Worm (Caenorhabditis elegans): ENCODE data around the gene odr-1.

The odr-1 gene

DNA sequence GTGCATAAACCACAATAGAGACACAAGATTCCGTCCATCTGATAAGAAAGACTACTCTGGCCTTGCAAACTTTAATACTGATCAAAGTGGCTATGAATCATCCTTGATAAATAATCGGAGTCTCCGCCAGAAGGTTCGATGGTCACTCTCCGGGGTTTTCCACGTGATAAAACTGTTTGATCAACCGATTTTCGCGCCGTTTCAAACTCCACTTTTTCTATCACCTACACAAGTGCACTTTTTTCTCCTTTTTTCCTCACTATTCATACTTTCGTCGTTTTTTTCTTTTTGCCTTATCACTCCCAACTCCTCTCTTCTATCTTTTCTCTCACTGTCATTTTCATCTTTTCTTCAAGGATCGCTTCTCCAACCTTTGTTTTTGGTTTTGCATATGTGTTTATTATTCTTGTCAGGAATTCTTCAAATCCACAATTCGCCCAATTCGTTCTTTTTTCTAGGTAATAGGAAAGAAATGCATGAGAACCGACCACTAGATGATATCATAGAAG is 22.1 kb downstream of the odr-1 start, which contains the start of gene F18H3.4:
Gene F18H3.4, plus strand, starts transcription at position 459 of the 509 bp plus-strand sequence.
- peak; percentile 27 for TF ChIP-seq elt-2 (tag; optimal IDR thresholded peaks at IDR 0.05)
- TF ChIP-seq pqm-1 (tag; optimal IDR thresholded peaks at IDR 0.05) = peak; percentile 1
- no peak for TF ChIP-seq eyg-1 (tag; optimal IDR thresholded peaks at IDR 0.05)

DNA sequence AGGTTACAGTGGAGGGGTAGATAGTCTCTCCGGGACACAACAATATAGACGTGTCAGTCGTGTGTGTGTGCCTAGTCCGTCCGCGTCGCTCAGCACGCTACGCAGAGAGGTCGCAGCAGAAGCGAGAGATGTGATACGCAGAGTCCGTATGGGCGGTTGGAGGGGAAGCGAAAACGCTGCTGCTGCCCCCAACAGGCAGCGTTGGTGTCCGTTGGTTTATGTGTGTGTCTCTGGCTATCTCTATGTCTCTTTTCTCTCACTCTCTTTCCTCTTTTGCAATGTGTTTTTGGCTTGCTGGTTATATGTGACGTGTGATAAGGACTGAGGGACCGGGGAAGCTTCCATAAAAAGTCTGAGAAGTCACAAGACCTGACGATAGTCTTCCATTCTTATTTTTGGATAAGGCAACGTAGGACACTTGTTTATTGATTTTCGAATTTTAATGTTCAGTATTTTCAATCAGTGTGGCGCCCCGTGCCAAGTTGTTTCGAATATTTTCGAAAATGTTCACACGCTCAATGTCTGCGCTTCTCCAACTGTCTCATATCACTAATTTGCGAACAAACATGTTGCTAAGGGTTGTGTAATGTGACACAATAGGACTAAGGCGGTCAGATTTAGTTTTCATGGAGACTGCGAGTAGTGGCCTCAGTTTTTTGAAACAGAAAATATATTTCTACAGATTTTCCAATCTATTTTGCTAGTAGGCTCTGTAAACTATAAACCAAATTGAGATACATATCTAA is 23.3 kb downstream of the odr-1 start, which contains the start of gene pab-2:
Gene pab-2, minus strand, starts transcription at position 69 of the 746 bp plus-strand sequence.
- TF ChIP-seq Y22D7AL.16 (tag; optimal IDR thresholded peaks at IDR 0.05) (no peak), ceh-19 (GFP tag; optimal IDR thresholded peaks at IDR 0.05) (peak; percentile 10), rnt-1 (tag; optimal IDR thresholded peaks at IDR 0.05) (peak; percentile 61), pqm-1 (tag; optimal IDR thresholded peaks at IDR 0.05) (peak; percentile 65), ref-2 (tag; optimal IDR thresholded peaks at IDR 0.05) (peak; percentile 80), pros-1 (tag; optimal IDR thresholded peaks at IDR 0.05) (peak; percentile 76), ceh-2 (tag; optimal IDR thresholded peaks at IDR 0.05) (no peak), dmd-4 (tag; optimal IDR thresholded peaks at IDR 0.05; ENCODE audit: borderline replicate concordance) (no peak), ceh-22 (tag; optimal IDR thresholded peaks at IDR 0.05) (no peak), hlh-6 (tag; optimal IDR thresholded peaks at IDR 0.05) (no peak), F13H6.1 (tag; optimal IDR thresholded peaks at IDR 0.05) (peak; percentile 31), che-1 (tag; optimal IDR thresholded peaks at IDR 0.05) (no peak), C38D4.7 (GFP tag; optimal IDR thresholded peaks at IDR 0.05) (no peak), sox-4 (tag; optimal IDR thresholded peaks at IDR 0.05) (peak; percentile 38), tbx-7 (tag; optimal IDR thresholded peaks at IDR 0.05) (no peak), ceh-6 (GFP tag; optimal IDR thresholded peaks at IDR 0.05) (peak; percentile 26), ztf-16 (tag; optimal IDR thresholded peaks at IDR 0.05) (no peak), madf-2 (tag; optimal IDR thresholded peaks at IDR 0.05) (peak; percentile 21), nfya-1 (tag; optimal IDR thresholded peaks at IDR 0.05) (peak; percentile 88), mec-3 (tag; optimal IDR thresholded peaks at IDR 0.05; ENCODE audit: borderline replicate concordance) (no peak), ama-1 (optimal IDR thresholded peaks at IDR 0.05) (no peak), unc-42 (tag; optimal IDR thresholded peaks at IDR 0.05) (peak; percentile 56), T23F11.4 (GFP tag; optimal IDR thresholded peaks at IDR 0.05) (no peak), pha-2 (tag; optimal IDR thresholded peaks at IDR 0.05) (no peak), pha-4 (tag; optimal IDR thresholded peaks at IDR 0.05) (no peak), gmeb-2 (tag; optimal IDR thresholded peaks at IDR 0.05) (no peak), fax-1 (tag; optimal IDR thresholded peaks at IDR 0.05) (no peak), pax-1 (tag; optimal IDR thresholded peaks at IDR 0.05) (no peak), ceh-14 (tag; optimal IDR thresholded peaks at IDR 0.05) (peak; percentile 9), ceh-24 (tag; optimal IDR thresholded peaks at IDR 0.05) (no peak), ceh-48 (tag; optimal IDR thresholded peaks at IDR 0.05) (peak; percentile 13), ttx-3 (tag; optimal IDR thresholded peaks at IDR 0.05) (no peak), lin-11 (tag; optimal IDR thresholded peaks at IDR 0.05) (peak; percentile 8), unc-55 (GFP tag; optimal IDR thresholded peaks at IDR 0.05) (peak; percentile 75), hlh-13 (GFP tag; optimal IDR thresholded peaks at IDR 0.05) (no peak), tbx-2 (tag; optimal IDR thresholded peaks at IDR 0.05) (peak; percentile 92), ceh-30 (tag; optimal IDR thresholded peaks at IDR 0.05) (no peak), K09A11.1 (tag; optimal IDR thresholded peaks at IDR 0.05; ENCODE audit: insufficient read depth) (no peak), elt-4 (tag; optimal IDR thresholded peaks at IDR 0.05) (no peak), ceh-18 (tag; optimal IDR thresholded peaks at IDR 0.05) (peak; percentile 69), odd-2 (tag; optimal IDR thresholded peaks at IDR 0.05) (no peak), sdc-2 (tag; optimal IDR thresholded peaks at IDR 0.05) (peak; percentile 88), elt-2 (tag; optimal IDR thresholded peaks at IDR 0.05) (peak; percentile 69), hlh-15 (tag; optimal IDR thresholded peaks at IDR 0.05) (no peak), sox-2 (GFP tag; IDR thresholded peaks at IDR 0.05) (no peak; the same call in 1 of the 2 replicates), eyg-1 (tag; optimal IDR thresholded peaks at IDR 0.05) (peak; percentile 10), zip-5 (tag; optimal IDR thresholded peaks at IDR 0.05) (peak; percentile 24), unc-86 (tag; optimal IDR thresholded peaks at IDR 0.05) (peak; percentile 14), ceh-34 (tag; optimal IDR thresholded peaks at IDR 0.05) (peak; percentile 67)

Measured in whole organism, late embryonic.